Worm (Caenorhabditis elegans): ENCODE results near the gene Y46G5A.23.
A peak's percentile ranks its signal among the peaks of the same experiment; 100 is the strongest.

The Y46G5A.23 gene

DNA sequence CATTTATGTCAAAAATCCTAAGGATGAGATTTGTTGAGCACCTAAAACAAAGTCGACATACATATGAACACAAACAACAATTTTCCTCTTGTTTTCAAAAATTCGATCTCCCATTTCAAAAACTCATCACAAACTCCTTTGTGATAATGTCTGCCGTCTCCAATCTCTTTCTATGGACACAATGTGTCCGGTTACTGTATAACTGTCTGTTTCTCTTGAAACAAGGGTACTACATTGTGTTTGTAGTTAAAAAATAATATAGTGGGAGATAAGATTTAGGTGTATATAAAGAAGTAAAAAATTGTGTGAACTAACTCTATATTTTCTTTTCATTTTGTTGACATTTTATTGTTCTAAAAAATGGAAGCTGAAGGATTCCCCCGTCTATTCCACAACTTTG, 1.6 kb upstream of the Y46G5A.23 start, which contains the start of gene bcmo-1:
TSS of gene bcmo-1 (plus strand) at position 330 of the 400 bp plus-strand sequence.
- no peak for TF ChIP-seq ceh-36 (tag; optimal IDR thresholded peaks at IDR 0.05)
- no peak for TF ChIP-seq pes-1 (GFP tag; IDR thresholded peaks at IDR 0.05)
- no peak for TF ChIP-seq ets-7 (tag; optimal IDR thresholded peaks at IDR 0.05)
- TF ChIP-seq aly-1 (tag; optimal IDR thresholded peaks at IDR 0.05) = no peak
- no peak for TF ChIP-seq scrt-1 (GFP tag; IDR thresholded peaks at IDR 0.05)
- TF ChIP-seq tbx-11 (GFP tag; IDR thresholded peaks at IDR 0.05) = no peak
- no peak for TF ChIP-seq hmg-4 (GFP tag; optimal IDR thresholded peaks at IDR 0.05)

DNA sequence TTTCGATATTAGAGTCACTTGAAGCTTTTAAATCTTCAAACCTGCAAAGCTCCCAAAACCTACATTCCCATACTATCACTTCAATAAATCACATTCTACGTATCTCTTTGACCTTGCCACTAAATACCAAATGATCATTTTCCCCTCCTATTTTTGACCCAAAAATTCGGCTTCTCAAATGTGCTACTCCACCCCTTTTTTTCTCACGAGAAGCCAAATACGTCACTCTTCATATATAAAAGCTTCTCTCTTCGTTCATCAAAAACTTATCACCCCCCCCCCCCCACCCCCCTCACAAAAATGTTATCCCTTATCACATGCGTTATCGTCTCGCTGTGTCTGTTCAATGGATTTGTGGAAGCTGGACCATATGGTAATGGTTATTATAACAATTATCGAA, 2.0 kb downstream of the Y46G5A.23 start, which contains the start of gene Y46G5A.38:
TSS of gene Y46G5A.38 (plus strand) at position 301 of the 400 bp plus-strand sequence.
- TF ChIP-seq ets-7 (tag; optimal IDR thresholded peaks at IDR 0.05) = no peak
- TF ChIP-seq hmbx-1 (tag; optimal IDR thresholded peaks at IDR 0.05) = no peak
- TF ChIP-seq pes-1 (GFP tag; IDR thresholded peaks at IDR 0.05) = no peak

DNA sequence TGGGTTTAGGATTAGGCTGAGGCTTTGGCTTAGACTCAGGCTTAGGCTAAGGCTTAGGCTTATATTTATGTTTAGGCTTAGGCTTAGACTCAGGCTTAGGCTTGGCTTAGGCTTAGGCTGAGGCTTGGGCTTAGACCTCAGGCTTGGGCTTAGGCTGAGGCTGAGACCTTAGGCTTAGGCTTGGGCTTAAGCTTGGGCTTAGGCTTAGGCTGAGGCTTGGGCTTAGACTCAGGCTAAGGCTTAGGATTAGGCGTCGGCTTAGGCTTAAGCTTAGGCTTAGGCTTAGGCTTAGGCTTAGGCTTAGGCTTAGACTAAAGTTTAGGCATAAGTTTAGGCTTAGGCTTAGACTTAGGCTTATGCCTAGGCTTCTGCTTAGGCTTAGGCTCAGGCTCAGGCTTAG, 4.3 kb downstream of the Y46G5A.23 start:
- TF ChIP-seq ceh-13 (GFP tag; optimal IDR thresholded peaks at IDR 0.05) = no peak
- TF ChIP-seq ceh-36 (tag; optimal IDR thresholded peaks at IDR 0.05) = peak; percentile 94
- peak; percentile 16; the same call in 1 of the 2 replicates for TF ChIP-seq pes-1 (GFP tag; IDR thresholded peaks at IDR 0.05)

DNA sequence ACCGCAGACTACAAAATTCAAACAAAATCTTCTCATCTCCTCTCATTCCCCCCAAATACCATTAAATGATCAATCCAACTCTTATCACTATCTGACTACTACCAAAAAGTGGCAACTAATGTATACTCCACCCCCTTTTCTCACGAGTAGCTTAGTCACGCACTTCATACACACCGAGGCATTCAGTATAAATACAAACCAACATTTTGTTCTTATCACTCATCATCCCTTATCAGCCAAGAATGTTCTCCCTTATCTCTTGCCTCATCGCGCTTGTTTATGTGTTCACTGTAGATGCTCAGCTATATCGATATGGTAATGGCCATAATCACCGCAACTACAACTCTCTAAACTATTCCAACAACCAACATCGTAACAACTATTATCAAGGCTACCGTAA, 5.3 kb downstream of the Y46G5A.23 start, which contains the start of gene Y46G5A.36:
TSS of gene Y46G5A.36 (plus strand) at position 243 of the 400 bp plus-strand sequence.
- TF ChIP-seq ets-7 (tag; optimal IDR thresholded peaks at IDR 0.05) (no peak), tbx-11 (GFP tag; IDR thresholded peaks at IDR 0.05) (no peak), hnd-1 (tag; optimal IDR thresholded peaks at IDR 0.05) (no peak), sea-1 (GFP tag; conservative IDR thresholded peaks at IDR 0.05) (no peak), aly-1 (tag; optimal IDR thresholded peaks at IDR 0.05) (no peak), ceh-13 (GFP tag; optimal IDR thresholded peaks at IDR 0.05) (no peak), F13C5.2 (tag; optimal IDR thresholded peaks at IDR 0.05) (no peak), ama-1 (optimal IDR thresholded peaks at IDR 0.05) (no peak), hmg-4 (GFP tag; optimal IDR thresholded peaks at IDR 0.05) (no peak)

DNA sequence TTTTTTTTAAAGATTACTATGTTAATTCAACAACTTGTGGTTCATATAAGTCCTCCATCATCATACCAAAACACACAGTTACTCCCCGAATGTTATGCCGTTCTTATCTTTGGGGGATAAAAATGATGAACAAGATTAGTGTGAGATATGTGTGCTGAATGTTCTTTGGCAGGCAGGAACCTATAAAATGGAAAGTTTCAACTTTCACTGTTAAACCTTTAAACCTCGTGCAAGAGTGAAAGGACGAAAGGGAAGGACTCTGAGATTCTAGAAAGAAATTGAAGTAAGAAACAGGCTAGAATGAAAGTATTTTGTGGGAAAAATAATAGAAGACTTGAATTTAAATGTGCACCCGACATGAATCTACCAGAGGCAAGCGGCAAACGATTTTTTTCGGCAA, 8.8 kb downstream of the Y46G5A.23 start:
- TF ChIP-seq hmg-4 (GFP tag; optimal IDR thresholded peaks at IDR 0.05) (no peak), sea-1 (GFP tag; conservative IDR thresholded peaks at IDR 0.05) (no peak), ceh-36 (tag; optimal IDR thresholded peaks at IDR 0.05) (no peak), ama-1 (optimal IDR thresholded peaks at IDR 0.05) (no peak), scrt-1 (GFP tag; IDR thresholded peaks at IDR 0.05) (no peak), ets-7 (tag; optimal IDR thresholded peaks at IDR 0.05) (no peak), aly-1 (tag; optimal IDR thresholded peaks at IDR 0.05) (no peak), hmbx-1 (tag; optimal IDR thresholded peaks at IDR 0.05) (no peak), hnd-1 (tag; optimal IDR thresholded peaks at IDR 0.05) (no peak), F13C5.2 (tag; optimal IDR thresholded peaks at IDR 0.05) (no peak), tbx-37 (GFP tag; conservative IDR thresholded peaks at IDR 0.05) (no peak), ceh-13 (GFP tag; optimal IDR thresholded peaks at IDR 0.05) (no peak), flt-1 (GFP tag; IDR thresholded peaks at IDR 0.05) (no peak), tbx-11 (GFP tag; IDR thresholded peaks at IDR 0.05) (no peak), tra-4 (tag; optimal IDR thresholded peaks at IDR 0.05) (no peak), B0310.2 (tag; optimal IDR thresholded peaks at IDR 0.05) (no peak), pes-1 (GFP tag; IDR thresholded peaks at IDR 0.05) (no peak)

DNA sequence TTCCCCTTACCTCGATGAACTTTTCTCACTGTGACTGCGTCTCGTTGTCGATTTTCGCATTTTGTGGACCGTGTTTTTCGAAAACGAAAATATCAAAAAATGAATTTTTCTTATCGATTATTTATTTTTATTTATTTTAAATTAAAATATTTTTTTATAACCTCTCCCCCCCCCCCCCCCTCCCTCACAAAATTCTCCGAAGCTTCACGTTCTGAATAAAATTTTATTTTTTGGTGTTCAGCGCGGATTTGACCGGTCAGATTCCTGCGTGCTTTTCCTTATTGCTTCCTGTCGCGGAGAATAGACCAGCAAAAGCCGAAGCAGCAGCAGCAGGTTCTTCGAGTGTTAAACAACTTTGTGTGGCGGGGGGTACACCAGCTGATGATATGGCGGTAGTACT, 10.3 kb downstream of the Y46G5A.23 start, which contains the start of gene Y46G5A.22:
TSS of gene Y46G5A.22 (minus strand) at position 101 of the 400 bp plus-strand sequence.
- no peak for TF ChIP-seq hnd-1 (tag; optimal IDR thresholded peaks at IDR 0.05)
- TF ChIP-seq scrt-1 (GFP tag; IDR thresholded peaks at IDR 0.05) = no peak
- TF ChIP-seq ama-1 (optimal IDR thresholded peaks at IDR 0.05) = no peak
- no peak for TF ChIP-seq ets-7 (tag; optimal IDR thresholded peaks at IDR 0.05)
- TF ChIP-seq B0310.2 (tag; optimal IDR thresholded peaks at IDR 0.05) = no peak
- TF ChIP-seq hmbx-1 (tag; optimal IDR thresholded peaks at IDR 0.05) = no peak
- no peak for TF ChIP-seq F13C5.2 (tag; optimal IDR thresholded peaks at IDR 0.05)
- TF ChIP-seq tbx-37 (GFP tag; conservative IDR thresholded peaks at IDR 0.05) = no peak
- TF ChIP-seq ceh-13 (GFP tag; optimal IDR thresholded peaks at IDR 0.05) = no peak
- TF ChIP-seq ceh-36 (tag; optimal IDR thresholded peaks at IDR 0.05) = no peak
- no peak for TF ChIP-seq aly-1 (tag; optimal IDR thresholded peaks at IDR 0.05)

DNA sequence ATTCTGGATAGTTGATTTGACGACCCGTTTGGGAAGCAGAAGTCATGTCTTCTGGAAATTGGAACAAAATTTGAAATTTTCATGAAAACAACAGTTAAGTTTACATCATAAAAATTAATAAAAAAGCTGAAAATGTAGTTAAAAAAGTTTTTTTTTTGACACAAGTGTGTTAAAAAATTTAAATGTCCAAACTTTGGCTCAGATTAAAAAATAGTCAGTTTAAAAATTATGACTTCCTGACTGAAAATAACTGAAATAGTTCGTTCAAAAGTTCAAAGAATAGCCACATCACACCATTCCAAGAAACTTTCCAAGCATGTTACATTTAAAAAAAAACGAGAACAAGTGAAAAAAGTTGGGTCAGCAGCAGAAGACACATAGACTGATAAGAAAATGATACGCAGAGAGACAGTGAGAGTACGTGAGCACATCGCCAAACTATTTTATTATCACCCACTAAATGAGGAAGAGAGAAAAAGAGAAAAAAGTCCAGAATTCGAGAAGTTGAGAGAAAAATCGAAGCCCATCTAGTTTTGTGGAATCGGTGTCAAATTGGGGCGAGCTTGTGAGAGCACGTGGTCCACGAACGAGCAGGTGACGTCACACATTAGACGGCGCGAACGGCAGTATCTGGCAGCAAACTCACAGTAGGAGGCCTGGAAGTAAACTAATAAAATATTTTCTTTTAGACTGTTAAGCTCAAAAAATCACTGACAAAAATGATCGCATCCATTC, 12.2 kb downstream of the Y46G5A.23 start, which contains the start of gene acl-7:
TSS of gene acl-7 (minus strand) at position 51 of the 735 bp plus-strand sequence.
- no peak for TF ChIP-seq pes-1 (GFP tag; IDR thresholded peaks at IDR 0.05)
- TF ChIP-seq hnd-1 (tag; optimal IDR thresholded peaks at IDR 0.05) = no peak
- TF ChIP-seq tbx-11 (GFP tag; IDR thresholded peaks at IDR 0.05) = no peak
- no peak for TF ChIP-seq scrt-1 (GFP tag; IDR thresholded peaks at IDR 0.05)
- no peak for TF ChIP-seq F13C5.2 (tag; optimal IDR thresholded peaks at IDR 0.05)
- TF ChIP-seq ceh-36 (tag; optimal IDR thresholded peaks at IDR 0.05) = no peak
- TF ChIP-seq tbx-37 (GFP tag; conservative IDR thresholded peaks at IDR 0.05) = no peak
- no peak for TF ChIP-seq aly-1 (tag; optimal IDR thresholded peaks at IDR 0.05)
- no peak for TF ChIP-seq hmbx-1 (tag; optimal IDR thresholded peaks at IDR 0.05)
- no peak for TF ChIP-seq ama-1 (optimal IDR thresholded peaks at IDR 0.05)
- TF ChIP-seq sea-1 (GFP tag; conservative IDR thresholded peaks at IDR 0.05) = no peak
- TF ChIP-seq B0310.2 (tag; optimal IDR thresholded peaks at IDR 0.05) = no peak
- no peak for TF ChIP-seq tra-4 (tag; optimal IDR thresholded peaks at IDR 0.05)

DNA sequence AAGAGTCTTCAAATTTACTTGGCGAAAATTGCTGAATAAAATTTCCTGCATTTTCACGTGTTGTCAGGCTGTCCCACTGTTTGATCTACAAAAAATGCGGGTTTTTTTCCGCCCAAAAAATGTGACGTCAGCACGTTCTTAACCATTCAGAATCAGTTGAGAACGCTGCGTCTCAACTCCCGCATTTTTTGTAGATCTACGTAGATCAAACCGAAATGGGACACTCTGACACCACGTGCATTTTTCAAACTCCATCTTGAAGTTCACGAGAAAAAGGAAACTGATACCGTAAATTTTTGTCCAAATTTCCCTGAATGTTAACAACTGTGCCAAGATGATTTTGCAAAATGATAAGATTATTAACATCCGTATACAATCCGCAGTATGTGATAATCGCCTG, 15.5 kb downstream of the Y46G5A.23 start:
- TF ChIP-seq scrt-1 (GFP tag; IDR thresholded peaks at IDR 0.05) (no peak), hmbx-1 (tag; optimal IDR thresholded peaks at IDR 0.05) (no peak), F13C5.2 (tag; optimal IDR thresholded peaks at IDR 0.05) (no peak), tra-4 (tag; optimal IDR thresholded peaks at IDR 0.05) (no peak), ceh-36 (tag; optimal IDR thresholded peaks at IDR 0.05) (no peak), tbx-37 (GFP tag; conservative IDR thresholded peaks at IDR 0.05) (no peak), sea-1 (GFP tag; conservative IDR thresholded peaks at IDR 0.05) (no peak)
